Worm (Caenorhabditis elegans): Measurements from ENCODE around the gene Y4C6B.4.
A peak's percentile ranks its signal among the peaks of the same experiment; 100 is the strongest.

Y4C6B.4 gene

DNA sequence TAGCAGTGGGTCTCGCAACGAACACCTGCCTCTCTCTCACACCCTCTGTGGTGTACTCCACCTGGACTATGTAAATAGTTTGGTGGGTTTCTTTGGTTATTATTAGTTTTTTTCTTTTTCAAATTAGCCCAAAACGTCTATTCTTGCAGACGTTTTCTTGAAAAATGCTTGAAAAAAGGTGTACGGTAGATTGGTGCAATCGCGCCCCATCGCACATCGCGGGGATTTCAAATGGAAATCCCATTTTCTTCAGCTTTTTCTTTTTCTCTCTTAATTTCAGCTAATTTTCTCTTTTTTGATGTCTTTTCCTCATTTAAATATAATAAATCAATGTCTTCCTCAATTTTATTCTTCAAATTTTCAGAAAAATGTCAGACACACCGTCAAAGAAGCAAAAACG is 27.9 kb downstream of the Y4C6B.4 start, which contains the start of gene Y4C6B.1:
TSS of gene Y4C6B.1 (plus strand) at position 365 of the 400 bp plus-strand sequence.
- TF ChIP-seq nhr-76 (tag; optimal IDR thresholded peaks at IDR 0.05) (no peak), ceh-82 (tag; optimal IDR thresholded peaks at IDR 0.05) (no peak), daf-12 (tag; optimal IDR thresholded peaks at IDR 0.05) (no peak), lin-15B (tag; optimal IDR thresholded peaks at IDR 0.05) (peak; percentile 30), nhr-11 (tag; optimal IDR thresholded peaks at IDR 0.05) (no peak), egl-5 (tag; optimal IDR thresholded peaks at IDR 0.05) (no peak), nfya-1 (tag; optimal IDR thresholded peaks at IDR 0.05; ENCODE audit: insufficient read depth) (peak; percentile 22), mdl-1 (tag; optimal IDR thresholded peaks at IDR 0.05) (no peak)

- no peak for TF ChIP-seq eor-1 (tag; optimal IDR thresholded peaks at IDR 0.05)
- TF ChIP-seq lin-39 (tag; optimal IDR thresholded peaks at IDR 0.05) = no peak
- no peak for TF ChIP-seq ama-1 (optimal IDR thresholded peaks at IDR 0.05)
- no peak for TF ChIP-seq elt-2 (tag; optimal IDR thresholded peaks at IDR 0.05)
- TF ChIP-seq nfya-1 (tag; optimal IDR thresholded peaks at IDR 0.05; ENCODE audit: insufficient read depth) = no peak
- TF ChIP-seq snpc-4 (tag; optimal IDR thresholded peaks at IDR 0.05) = no peak
- TF ChIP-seq nhr-23 (tag; optimal IDR thresholded peaks at IDR 0.05) = no peak
- TF ChIP-seq nhr-67 (tag; optimal IDR thresholded peaks at IDR 0.05) = no peak
- TF ChIP-seq mml-1 (tag; optimal IDR thresholded peaks at IDR 0.05) = no peak
- TF ChIP-seq nhr-237 (tag; optimal IDR thresholded peaks at IDR 0.05) = no peak
- TF ChIP-seq pha-4 (tag; optimal IDR thresholded peaks at IDR 0.05) = no peak
- no peak for TF ChIP-seq hmg-11 (tag; optimal IDR thresholded peaks at IDR 0.05)
- TF ChIP-seq ceh-82 (tag; optimal IDR thresholded peaks at IDR 0.05) = no peak
- no peak for TF ChIP-seq ceh-28 (tag; optimal IDR thresholded peaks at IDR 0.05)
- TF ChIP-seq nhr-43 (tag; optimal IDR thresholded peaks at IDR 0.05; ENCODE audit: poor library complexity, severe bottlenecking) = no peak
- TF ChIP-seq nhr-28 (tag; optimal IDR thresholded peaks at IDR 0.05) = no peak
- TF ChIP-seq elt-3 (tag; optimal IDR thresholded peaks at IDR 0.05) = no peak
- no peak for TF ChIP-seq fkh-10 (GFP tag; optimal IDR thresholded peaks at IDR 0.05)
Observed at ce11 chrIV:5354564-5354963, 28.3 kb downstream of the Y4C6B.4 start.

DNA sequence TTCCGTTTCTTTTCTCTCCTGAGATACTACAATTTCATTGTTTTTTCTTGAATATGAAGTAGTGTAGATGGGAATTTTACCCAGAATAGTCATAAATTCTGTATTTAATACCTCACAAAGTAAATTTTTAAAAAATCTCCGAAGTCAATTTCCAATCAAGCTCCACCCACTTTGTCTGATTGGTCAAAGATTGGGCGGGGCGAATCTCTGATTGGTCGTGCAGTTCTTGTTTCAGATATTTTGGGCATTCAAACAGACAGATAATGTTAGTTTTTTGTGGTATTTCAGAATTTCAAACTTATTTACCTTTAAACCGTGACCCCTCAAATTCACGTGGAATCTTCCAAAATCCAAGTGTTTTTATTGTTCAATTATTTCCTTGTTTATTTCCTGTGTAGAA is 34.3 kb downstream of the Y4C6B.4 start, which contains the start of gene F41H10.5:
TSS of gene F41H10.5 (plus strand) at position 375 of the 400 bp plus-strand sequence.
- no peak for TF ChIP-seq nhr-23 (tag; optimal IDR thresholded peaks at IDR 0.05)
- no peak for TF ChIP-seq fos-1 (tag; optimal IDR thresholded peaks at IDR 0.05)
- TF ChIP-seq fkh-10 (GFP tag; optimal IDR thresholded peaks at IDR 0.05) = no peak
- TF ChIP-seq nfya-1 (tag; optimal IDR thresholded peaks at IDR 0.05; ENCODE audit: insufficient read depth) = peak; percentile 89
- no peak for TF ChIP-seq daf-12 (tag; optimal IDR thresholded peaks at IDR 0.05)

ce11 chrIV:5364135-5364609 is 37.9 kb downstream of the Y4C6B.4 start, which contains the start of the genes hda-6 and F41H10.4:
TSS of gene hda-6 (minus strand) at chrIV:5364306.
TSS of gene F41H10.4 (plus strand) at chrIV:5364559.
- peak; percentile 93 for TF ChIP-seq lin-15B (tag; optimal IDR thresholded peaks at IDR 0.05)
- no peak for TF ChIP-seq egl-27 (tag; optimal IDR thresholded peaks at IDR 0.05)
- no peak for TF ChIP-seq ztf-4 (tag; optimal IDR thresholded peaks at IDR 0.05)
- TF ChIP-seq egl-5 (tag; optimal IDR thresholded peaks at IDR 0.05) = peak; percentile 73
- TF ChIP-seq jun-1 (tag; optimal IDR thresholded peaks at IDR 0.05) = no peak
- TF ChIP-seq snpc-4 (tag; optimal IDR thresholded peaks at IDR 0.05) = peak; percentile 92
- TF ChIP-seq nfya-1 (tag; optimal IDR thresholded peaks at IDR 0.05; ENCODE audit: insufficient read depth) = peak; percentile 75
- TF ChIP-seq elt-2 (tag; optimal IDR thresholded peaks at IDR 0.05) = peak; percentile 28
- no peak for TF ChIP-seq nhr-76 (tag; optimal IDR thresholded peaks at IDR 0.05)
- TF ChIP-seq skn-1 (tag; optimal IDR thresholded peaks at IDR 0.05) = peak; percentile 9
- TF ChIP-seq fkh-2 (tag; optimal IDR thresholded peaks at IDR 0.05) = no peak
- no peak for TF ChIP-seq nhr-237 (tag; optimal IDR thresholded peaks at IDR 0.05)
- peak; percentile 75 for TF ChIP-seq nhr-23 (tag; optimal IDR thresholded peaks at IDR 0.05)
- TF ChIP-seq lin-39 (tag; optimal IDR thresholded peaks at IDR 0.05) = peak; percentile 33
- TF ChIP-seq ceh-82 (tag; optimal IDR thresholded peaks at IDR 0.05) = no peak
- TF ChIP-seq sea-2 (GFP tag; optimal IDR thresholded peaks at IDR 0.05) = no peak
- TF ChIP-seq unc-39 (tag; optimal IDR thresholded peaks at IDR 0.05) = no peak
- TF ChIP-seq nhr-77 (tag; optimal IDR thresholded peaks at IDR 0.05) = no peak
- no peak for TF ChIP-seq mml-1 (tag; optimal IDR thresholded peaks at IDR 0.05)
- peak; percentile 75 for TF ChIP-seq pha-4 (tag; optimal IDR thresholded peaks at IDR 0.05)
- TF ChIP-seq nhr-25 (tag; optimal IDR thresholded peaks at IDR 0.05) = peak; percentile 97
- no peak for TF ChIP-seq nhr-28 (tag; optimal IDR thresholded peaks at IDR 0.05)
- peak; percentile 85 for TF ChIP-seq nhr-43 (tag; optimal IDR thresholded peaks at IDR 0.05; ENCODE audit: poor library complexity, severe bottlenecking)
- TF ChIP-seq nhr-12 (tag; optimal IDR thresholded peaks at IDR 0.05) = no peak
